Fruit fly (Drosophila melanogaster) whole organism, embryonic: Measurements from ENCODE around the gene CBP.

Source experiments
- Bgb ChIP-seq: fragments of 200-800 bp; sonication (Bioruptor generic); IDR thresholded peaks from 2 replicates; pipeline ENCODE4 v1.3.6; 2022; ENCODE audit warnings: missing biosample characterization, missing genetic modification characterization; ENCODE audit not compliant: partially characterized antibody
- CG10979 ChIP-seq: fragments of 200-800 bp; sonication (Bioruptor generic); optimal IDR thresholded peaks from 2 replicates; lab custom pipeline; 2018; ENCODE audit warnings: missing biosample characterization, mild to moderate bottlenecking, missing genetic modification characterization, moderate library complexity
- CG11093 ChIP-seq: fragments of 200-800 bp; sonication (Bioruptor generic); IDR thresholded peaks from 3 replicates; pipeline ENCODE4 v1.3.6; 2022; ENCODE audit warnings: missing biosample characterization, missing genetic modification characterization
- CG12236 ChIP-seq: fragments of 200-800 bp; sonication (Bioruptor generic); optimal IDR thresholded peaks from 2 replicates; lab custom pipeline; 2016; ENCODE audit warnings: missing biosample characterization, missing genetic modification characterization
- CG1233 ChIP-seq: fragments of 200-800 bp; sonication (Bioruptor generic); optimal IDR thresholded peaks from 4 replicates; lab custom pipeline; 2018; ENCODE audit warnings: missing biosample characterization, mild to moderate bottlenecking, missing genetic modification characterization
- CG13424 ChIP-seq: fragments of 200-800 bp; sonication (Bioruptor generic); optimal IDR thresholded peaks from 2 replicates; lab custom pipeline; 2019; ENCODE audit warnings: missing biosample characterization, mild to moderate bottlenecking, missing genetic modification characterization, moderate library complexity
- CG14014 ChIP-seq: fragments of 200-800 bp; sonication (Bioruptor generic); IDR thresholded peaks from 2 replicates; pipeline ENCODE4 v1.3.6; 2022; ENCODE audit warnings: missing biosample characterization, missing genetic modification characterization
- CG1603 ChIP-seq: fragments of 200-800 bp; sonication (Bioruptor generic); optimal IDR thresholded peaks from 2 replicates; lab custom pipeline; 2019; ENCODE audit warnings: missing biosample characterization, mild to moderate bottlenecking, missing genetic modification characterization, moderate library complexity
- CG17361 ChIP-seq: fragments of 200-800 bp; sonication (Bioruptor generic); IDR thresholded peaks from 3 replicates; pipeline ENCODE4 v1.3.6; 2022; ENCODE audit warnings: missing biosample characterization, missing genetic modification characterization
- CG2116 ChIP-seq: fragments of 200-800 bp; sonication (Bioruptor generic); optimal IDR thresholded peaks from 3 replicates; lab custom pipeline; 2018; ENCODE audit warnings: missing biosample characterization, mild to moderate bottlenecking, missing genetic modification characterization
- CG2678 ChIP-seq: fragments of 200-800 bp; sonication (Bioruptor generic); optimal IDR thresholded peaks from 3 replicates; lab custom pipeline; 2019; ENCODE audit warnings: missing biosample characterization, mild to moderate bottlenecking, missing genetic modification characterization, moderate library complexity
- CG3407 ChIP-seq: fragments of 200-800 bp; sonication (Bioruptor generic); optimal IDR thresholded peaks from 2 replicates; lab custom pipeline; 2018; ENCODE audit warnings: missing biosample characterization, mild to moderate bottlenecking, missing genetic modification characterization
- CG4617 ChIP-seq: fragments of 200-800 bp; sonication (Bioruptor generic); optimal IDR thresholded peaks from 3 replicates; lab custom pipeline; 2016; ENCODE audit warnings: missing biosample characterization, missing genetic modification characterization, borderline replicate concordance
- CG6813 ChIP-seq: fragments of 200-800 bp; sonication (Bioruptor generic); optimal IDR thresholded peaks from 2 replicates; lab custom pipeline; 2017; ENCODE audit warnings: missing biosample characterization, missing genetic modification characterization, mild to moderate bottlenecking, moderate library complexity, missing genetic modification reagents
- CG6854 ChIP-seq: fragments of 200-800 bp; sonication (Bioruptor generic); optimal IDR thresholded peaks from 3 replicates; lab custom pipeline; 2017; ENCODE audit warnings: missing biosample characterization, mild to moderate bottlenecking, missing genetic modification characterization
- CG7839 ChIP-seq: fragments of 200-800 bp; sonication (Bioruptor generic); optimal IDR thresholded peaks from 3 replicates; lab custom pipeline; 2018; ENCODE audit warnings: missing biosample characterization, mild to moderate bottlenecking, missing genetic modification characterization, moderate library complexity
- CG8944 ChIP-seq: fragments of 200-800 bp; sonication (Bioruptor generic); optimal IDR thresholded peaks from 3 replicates; lab custom pipeline; 2016; ENCODE audit warnings: missing biosample characterization, missing genetic modification characterization
- Chrac-16 ChIP-seq: fragments of 200-800 bp; sonication (Bioruptor generic); optimal IDR thresholded peaks from 3 replicates; lab custom pipeline; 2016; ENCODE audit warnings: missing biosample characterization, missing genetic modification characterization
- CoRest ChIP-seq: fragments of 200-800 bp; sonication (Bioruptor generic); optimal IDR thresholded peaks from 3 replicates; lab custom pipeline; 2018; ENCODE audit warnings: missing biosample characterization, mild to moderate bottlenecking, missing genetic modification characterization, moderate library complexity
- Doc3 ChIP-seq: fragments of 200-800 bp; sonication (Bioruptor generic); IDR thresholded peaks from 3 replicates; pipeline ENCODE4 v1.3.6; 2022; ENCODE audit warnings: missing biosample characterization, missing genetic modification characterization; ENCODE audit not compliant: partially characterized antibody
- Dref ChIP-seq: fragments of 200-800 bp; sonication (Bioruptor generic); IDR thresholded peaks from 2 replicates; pipeline ENCODE4 v1.3.6; 2022; ENCODE audit warnings: missing biosample characterization, missing genetic modification characterization
- Hsf ChIP-seq: fragments of 200-800 bp; sonication (Bioruptor generic); optimal IDR thresholded peaks from 3 replicates; lab custom pipeline; 2016; ENCODE audit warnings: missing biosample characterization, missing genetic modification characterization
- Nf-YA ChIP-seq: fragments of 200-800 bp; sonication (Bioruptor generic); IDR thresholded peaks from 2 replicates; pipeline ENCODE4 v1.3.6; 2022; ENCODE audit warnings: missing biosample characterization, missing genetic modification characterization
- NfI ChIP-seq: fragments of 200-800 bp; sonication (Bioruptor generic); optimal IDR thresholded peaks from 3 replicates; lab custom pipeline; 2018; ENCODE audit warnings: missing biosample characterization, mild to moderate bottlenecking, missing genetic modification characterization, moderate library complexity
- Poxn ChIP-seq: fragments of 200-800 bp; sonication (Bioruptor generic); IDR thresholded peaks from 2 replicates; pipeline ENCODE4 v1.3.6; 2022; ENCODE audit warnings: missing biosample characterization, missing genetic modification characterization
- Sox102F ChIP-seq: fragments of 200-800 bp; sonication (Bioruptor generic); optimal IDR thresholded peaks from 2 replicates; lab custom pipeline; 2018; ENCODE audit warnings: missing biosample characterization, mild to moderate bottlenecking, missing genetic modification characterization, moderate library complexity
- Stat92E ChIP-seq, 3 experiments: fragments of >200 bp in 2 of 3; fragments of 200-800 bp in 1 of 3; sonication (Bioruptor generic) in 1 of 3; optimal IDR thresholded peaks; 2 replicates each; lab custom pipeline; 2017 to 2019; ENCODE audit warnings: missing biosample characterization in 3 of 3, missing genetic modification characterization in 3 of 3, mild to moderate bottlenecking in 1 of 3, moderate library complexity in 1 of 3
- Vsx1 ChIP-seq: fragments of 200-800 bp; sonication (Bioruptor generic); optimal IDR thresholded peaks from 2 replicates; lab custom pipeline; 2017; ENCODE audit warnings: missing biosample characterization, mild to moderate bottlenecking, missing genetic modification characterization, missing genetic modification reagents
- ase ChIP-seq: fragments of 200-800 bp; sonication (Bioruptor generic); IDR thresholded peaks from 3 replicates; pipeline ENCODE4 v1.3.6; 2022; ENCODE audit warnings: missing biosample characterization, missing genetic modification characterization
- bcd ChIP-seq: fragments of 200-800 bp; sonication (Bioruptor generic); optimal IDR thresholded peaks from 2 replicates; lab custom pipeline; 2017; ENCODE audit warnings: missing biosample characterization, mild to moderate bottlenecking, missing genetic modification characterization
- danr ChIP-seq: fragments of 200-800 bp; sonication (Bioruptor generic); IDR thresholded peaks from 2 replicates; pipeline ENCODE4 v1.3.6; 2022; ENCODE audit warnings: missing biosample characterization, missing genetic modification characterization
- dpn ChIP-seq, 2 experiments: fragments of 200-800 bp; sonication (Bioruptor generic); optimal IDR thresholded peaks; 3 replicates each; lab custom pipeline; 2016; ENCODE audit warnings: missing biosample characterization in 2 of 2, missing genetic modification characterization in 2 of 2
- fd102C ChIP-seq: fragments of 200-800 bp; sonication (Bioruptor generic); optimal IDR thresholded peaks from 2 replicates; lab custom pipeline; 2018; ENCODE audit warnings: missing biosample characterization, mild to moderate bottlenecking, missing genetic modification characterization, moderate library complexity
- fd64A ChIP-seq: fragments of 200-800 bp; sonication (Bioruptor generic); optimal IDR thresholded peaks from 3 replicates; lab custom pipeline; 2018; ENCODE audit warnings: missing biosample characterization, mild to moderate bottlenecking, missing genetic modification characterization
- fd96Cb ChIP-seq: fragments of 200-800 bp; sonication (Bioruptor generic); optimal IDR thresholded peaks from 2 replicates; lab custom pipeline; 2018; ENCODE audit warnings: missing biosample characterization, mild to moderate bottlenecking, missing genetic modification characterization, moderate library complexity
- hb ChIP-seq: fragments of 200-800 bp; sonication (Bioruptor generic); IDR thresholded peaks from 3 replicates; pipeline ENCODE4 v1.3.6; 2022; ENCODE audit warnings: missing biosample characterization, missing genetic modification characterization; ENCODE audit not compliant: partially characterized antibody
- hbn ChIP-seq: fragments of 200-800 bp; sonication (Bioruptor generic); IDR thresholded peaks from 2 replicates; pipeline ENCODE4 v1.3.6; 2022; ENCODE audit warnings: missing biosample characterization, missing genetic modification characterization; ENCODE audit not compliant: partially characterized antibody
- kah ChIP-seq: fragments of 200-800 bp; sonication (Bioruptor generic); optimal IDR thresholded peaks from 2 replicates; lab custom pipeline; 2018; ENCODE audit warnings: missing biosample characterization, mild to moderate bottlenecking, missing genetic modification characterization
- kay ChIP-seq: fragments of 200-800 bp; sonication (Bioruptor generic); optimal IDR thresholded peaks from 2 replicates; lab custom pipeline; 2016; ENCODE audit warnings: missing biosample characterization, missing genetic modification characterization
- lab ChIP-seq: fragments of 200-800 bp; sonication (Bioruptor generic); optimal IDR thresholded peaks from 3 replicates; lab custom pipeline; 2017; ENCODE audit warnings: missing biosample characterization, missing genetic modification characterization, mild to moderate bottlenecking, moderate library complexity, missing genetic modification reagents
- lbe ChIP-seq: fragments of 200-800 bp; sonication (Bioruptor generic); optimal IDR thresholded peaks from 2 replicates; lab custom pipeline; 2016; ENCODE audit warnings: missing biosample characterization, mild to moderate bottlenecking, missing genetic modification characterization
- peb ChIP-seq: fragments of 200-800 bp; sonication (Bioruptor generic); IDR thresholded peaks from 2 replicates; pipeline ENCODE4 v1.3.6; 2022; ENCODE audit warnings: missing biosample characterization, missing genetic modification characterization
- repo ChIP-seq: fragments of 200-800 bp; sonication (Bioruptor generic); optimal IDR thresholded peaks from 2 replicates; lab custom pipeline; 2016; ENCODE audit warnings: missing biosample characterization, missing genetic modification characterization
- stwl ChIP-seq: fragments of 200-800 bp; sonication (Bioruptor generic); optimal IDR thresholded peaks from 3 replicates; lab custom pipeline; 2018; ENCODE audit warnings: missing biosample characterization, mild to moderate bottlenecking, missing genetic modification characterization, moderate library complexity
- tgo ChIP-seq: fragments of 200-800 bp; sonication (Bioruptor generic); IDR thresholded peaks from 3 replicates; pipeline ENCODE4 v1.3.6; 2022; ENCODE audit warnings: missing biosample characterization, missing genetic modification characterization
- tll ChIP-seq, 2 experiments: fragments of 200-800 bp in 1 of 2; fragments of >200 bp in 1 of 2; sonication (Bioruptor generic) in 1 of 2; optimal IDR thresholded peaks; 2 replicates each; lab custom pipeline; 2017 to 2019; ENCODE audit warnings: missing biosample characterization in 2 of 2, missing genetic modification characterization in 2 of 2, mild to moderate bottlenecking in 1 of 2, moderate library complexity in 1 of 2
- trh ChIP-seq: fragments of 200-800 bp; sonication (Bioruptor generic); optimal IDR thresholded peaks from 2 replicates; lab custom pipeline; 2016; ENCODE audit warnings: missing biosample characterization, missing genetic modification characterization
- vfl ChIP-seq: fragments of 200-800 bp; sonication (Bioruptor generic); optimal IDR thresholded peaks from 2 replicates; lab custom pipeline; 2016; ENCODE audit warnings: missing biosample characterization, missing genetic modification characterization

The CBP gene

dm6 chrX:7291850-7292499, 45.2 kb upstream of the CBP start (continued):
- TF ChIP-seq trh (GFP tag; lab: Kevin White, UChicago) (peak; percentile 21), CG6854 (GFP tag; lab: Kevin White, UChicago) (no peak), tgo (GFP tag; lab: Robert Waterston, UW) (peak; percentile 68; the same call in 2 of the 3 replicates), CG13424 (tag; lab: Kevin White, UChicago) (peak; percentile 82), ase (no peak), CG2678 (tag; lab: Kevin White, UChicago) (peak; percentile 82), Sox102F (GFP tag; lab: Kevin White, UChicago) (peak; percentile 80), NfI (GFP tag; lab: Kevin White, UChicago) (peak; percentile 21), repo (GFP tag; lab: Kevin White, UChicago) (peak; percentile 41), lab (peak; percentile 54), Doc3 (no peak), CG10979 (tag; lab: Kevin White, UChicago) (peak; percentile 93), Bgb (GFP tag; lab: Robert Waterston, UW) (no peak), tll (GFP tag; optimal IDR thresholded peaks at IDR 0.05; lab: Kevin White, UChicago) (no peak), CG6813 (peak; percentile 73), kay (peak; percentile 55), kah (peak; percentile 23), CoRest (peak; percentile 81), fd64A (GFP tag; lab: Kevin White, UChicago) (peak; percentile 49), CG12236 (GFP tag; lab: Kevin White, UChicago) (peak; percentile 40), CG1233 (GFP tag; lab: Kevin White, UChicago) (peak; percentile 69), Stat92E (GFP tag; optimal IDR thresholded peaks at IDR 0.05; lab: Kevin White, UChicago) (peak in 1 of 3 experiments; percentile 22), Dref (no peak), Hsf (peak; percentile 66), vfl (GFP tag; lab: Kevin White, UChicago) (no peak), danr (GFP tag; lab: Robert Waterston, UW) (peak; percentile 59; the same call in 1 of the 2 replicates), CG7839 (tag; lab: Kevin White, UChicago) (peak; percentile 84), Nf-YA (GFP tag; lab: Robert Waterston, UW) (peak; percentile 30; the same call in 1 of the 2 replicates), fd102C (GFP tag; lab: Kevin White, UChicago) (peak; percentile 75), CG4617 (GFP tag; lab: Kevin White, UChicago) (peak; percentile 49), fd96Cb (tag; lab: Kevin White, UChicago) (peak; percentile 83), hb (GFP tag; lab: Robert Waterston, UW) (no peak), CG17361 (GFP tag; lab: Robert Waterston, UW) (peak; percentile 83), CG11093 (0 out of 3 replicates have a peak, but pooled peaks have one; percentile 47), hbn (GFP tag; lab: Robert Waterston, UW) (no peak), stwl (tag; lab: Kevin White, UChicago) (peak; percentile 42), lbe (GFP tag; lab: Kevin White, UChicago) (peak; percentile 58), dpn (GFP tag; optimal IDR thresholded peaks at IDR 0.05; lab: Kevin White, UChicago) (peak; percentile 21 to 71), CG14014 (peak; percentile 50; the same call in 1 of the 2 replicates), Vsx1 (GFP tag; lab: Kevin White, UChicago) (peak; percentile 1), CG1603 (tag; lab: Kevin White, UChicago) (peak; percentile 31), CG8944 (GFP tag; lab: Kevin White, UChicago) (peak; percentile 53), peb (GFP tag; lab: Robert Waterston, UW) (peak; percentile 36; the same call in 1 of the 2 replicates), CG2116 (GFP tag; lab: Kevin White, UChicago) (peak; percentile 23), Poxn (GFP tag; lab: Robert Waterston, UW) (no peak), bcd (peak; percentile 67), Chrac-16 (GFP tag; lab: Kevin White, UChicago) (peak; percentile 82), CG3407 (peak; percentile 69)
